Worm (Caenorhabditis elegans) whole organism, young adult: ENCODE measurements around the gene Y46G5A.8.
"Not testable (repeated sequence)": the region's sequence is repeated elsewhere in the genome, so short reads cannot be mapped to it uniquely, and the experiment has no call there.

ENCODE experiments used
- F57A8.1 ChIP-seq: fragments of 200-800 bp; sonication (Bioruptor generic); optimal IDR thresholded peaks from 2 replicates; lab custom pipeline; 2018; ENCODE audit warnings: mild to moderate bottlenecking, missing genetic modification characterization, moderate library complexity, missing compliant biosample characterization
- ama-1 ChIP-seq, 3 experiments: fragments of 150-350 bp in 1 of 3; sonication (generic microtip) in 2 of 3; optimal IDR thresholded peaks; 2 replicates each; lab custom pipeline; 2014 to 2018; ENCODE audit warnings: missing biosample characterization in 2 of 3, missing genetic modification characterization in 2 of 3, missing genetic modification reagents in 2 of 3
- let-607 ChIP-seq, 2 experiments: fragments of 200-800 bp in 1 of 2; sonication (Bioruptor generic) in 1 of 2; sonication (generic microtip) in 1 of 2; optimal IDR thresholded peaks; 2 replicates each; lab custom pipeline; 2016 to 2018; ENCODE audit warnings: mild to moderate bottlenecking in 2 of 2, missing compliant biosample characterization in 2 of 2, missing genetic modification characterization in 2 of 2, moderate library complexity in 2 of 2, missing genotype in 1 of 2
- nhr-90 ChIP-seq: sonication (generic microtip); optimal IDR thresholded peaks from 2 replicates; lab custom pipeline; 2016; ENCODE audit warnings: missing genotype, mild to moderate bottlenecking, missing genetic modification characterization, missing compliant biosample characterization

ce11 chrII:12778374-12778773 lies 22.2 kb downstream of the Y46G5A.8 start:
- not testable (repeated sequence) for TF ChIP-seq ama-1 (optimal IDR thresholded peaks at IDR 0.05; lab: Kevin White, UChicago); ama-1 (GFP tag; optimal IDR thresholded peaks at IDR 0.05; lab: Kevin White, UChicago); let-607 (tag; optimal IDR thresholded peaks at IDR 0.05; lab: Kevin White, UChicago); nhr-90 (tag; lab: Kevin White, UChicago); F57A8.1
